Worm (Caenorhabditis elegans): ENCODE data around the gene F25B3.2.

- TF ChIP-seq pha-4 (tag; optimal IDR thresholded peaks at IDR 0.05) (no peak), nhr-28 (tag; optimal IDR thresholded peaks at IDR 0.05) (no peak), nhr-237 (tag; optimal IDR thresholded peaks at IDR 0.05) (no peak), lin-13 (tag; optimal IDR thresholded peaks at IDR 0.05) (no peak), mep-1 (tag; optimal IDR thresholded peaks at IDR 0.05) (no peak), unc-39 (tag; optimal IDR thresholded peaks at IDR 0.05) (no peak), nhr-76 (tag; optimal IDR thresholded peaks at IDR 0.05) (no peak), mls-2 (tag; optimal IDR thresholded peaks at IDR 0.05) (no peak)
Measured at ce11 chrV:9625122-9625521, 48.0 kb downstream of the F25B3.2 start, which contains the start of gene idpc-4.

Measured in whole organism, mixed stage, embryonic.